Worm (Caenorhabditis elegans): ENCODE data around the gene actl-1.

ce11 chrX:6503148-6503547 lies 3.5 kb upstream of the actl-1 start:
- TF ChIP-seq snpc-4 (tag; optimal IDR thresholded peaks at IDR 0.05) (no peak), mep-1 (tag; optimal IDR thresholded peaks at IDR 0.05) (no peak), nhr-237 (tag; optimal IDR thresholded peaks at IDR 0.05) (no peak), hlh-1 (tag; optimal IDR thresholded peaks at IDR 0.05) (no peak)

Measured in whole organism, mixed stage, embryonic.